Fruit fly (Drosophila melanogaster): ENCODE results near the gene NijA.
A peak's percentile ranks its signal among the peaks of the same experiment; 100 is the strongest.

- TF ChIP-seq H2.0 (GFP tag; IDR thresholded peaks at IDR 0.05) (no peak), Eip74EF (GFP tag; optimal IDR thresholded peaks at IDR 0.05) (peak in 1 of 2 experiments; percentile 28), Rx (GFP tag; IDR thresholded peaks at IDR 0.05) (no peak), dysf (GFP tag; IDR thresholded peaks at IDR 0.05) (no peak; the same call in 2 of the 3 replicates), CG10565 (GFP tag; optimal IDR thresholded peaks at IDR 0.05) (no peak), slbo (GFP tag; IDR thresholded peaks at IDR 0.05) (no peak), CG17328 (GFP tag; IDR thresholded peaks at IDR 0.05) (no peak), CG7357 (GFP tag; IDR thresholded peaks at IDR 0.05) (no peak), otp (GFP tag; IDR thresholded peaks at IDR 0.05) (no peak; the same call in 1 of the 3 replicates), scrt (GFP tag; optimal IDR thresholded peaks at IDR 0.05) (peak; percentile 51), HLH54F (GFP tag; optimal IDR thresholded peaks at IDR 0.05) (no peak), CG8281 (tag; optimal IDR thresholded peaks at IDR 0.05) (peak; percentile 58), Antp (GFP tag; optimal IDR thresholded peaks at IDR 0.05) (no peak)
Measured at dm6 chr3L:10737123-10737709, 40.5 kb upstream of the NijA start.
